Worm (Caenorhabditis elegans) whole organism, early embryonic: Measurements from ENCODE around the gene idpb-2.

ENCODE experiments used
- B0310.2 ChIP-seq: sonication (generic microtip); optimal IDR thresholded peaks from 2 replicates; lab custom pipeline; 2016; ENCODE audit warnings: mild to moderate bottlenecking, missing genetic modification characterization, missing compliant biosample characterization
- aly-1 ChIP-seq: sonication (generic microtip); optimal IDR thresholded peaks from 2 replicates; lab custom pipeline; 2016; ENCODE audit warnings: missing genetic modification characterization, missing compliant biosample characterization
- ama-1 ChIP-seq: fragments of 150-350 bp; optimal IDR thresholded peaks from 2 replicates; lab custom pipeline; 2014
- flt-1 ChIP-seq: fragments of 200-800 bp; sonication (Bioruptor generic); IDR thresholded peaks from 2 replicates; pipeline ENCODE4 v1.3.6; 2022; ENCODE audit warnings: missing genetic modification characterization, missing compliant biosample characterization
- hmbx-1 ChIP-seq: sonication (generic microtip); optimal IDR thresholded peaks from 2 replicates; lab custom pipeline; 2016; ENCODE audit warnings: mild to moderate bottlenecking, missing genetic modification characterization, missing compliant biosample characterization
- hnd-1 ChIP-seq: sonication (generic microtip); optimal IDR thresholded peaks from 2 replicates; lab custom pipeline; 2016; ENCODE audit warnings: missing genetic modification characterization, missing compliant biosample characterization
- pes-1 ChIP-seq: fragments of 200-800 bp; sonication (Bioruptor generic); IDR thresholded peaks from 2 replicates; pipeline ENCODE4 v1.3.6; 2022; ENCODE audit warnings: missing genetic modification reagents, missing genetic modification characterization, missing compliant biosample characterization
- scrt-1 ChIP-seq: fragments of 200-800 bp; sonication (Bioruptor generic); IDR thresholded peaks from 2 replicates; pipeline ENCODE4 v1.3.6; 2022; ENCODE audit warnings: missing genetic modification characterization, missing compliant biosample characterization
- tbx-37 ChIP-seq: fragments of 200-800 bp; sonication (Bioruptor generic); conservative IDR thresholded peaks from 2 replicates; pipeline ENCODE4 v1.3.6; 2022; ENCODE audit warnings: missing genetic modification reagents, missing genetic modification characterization, missing compliant biosample characterization

DNA sequence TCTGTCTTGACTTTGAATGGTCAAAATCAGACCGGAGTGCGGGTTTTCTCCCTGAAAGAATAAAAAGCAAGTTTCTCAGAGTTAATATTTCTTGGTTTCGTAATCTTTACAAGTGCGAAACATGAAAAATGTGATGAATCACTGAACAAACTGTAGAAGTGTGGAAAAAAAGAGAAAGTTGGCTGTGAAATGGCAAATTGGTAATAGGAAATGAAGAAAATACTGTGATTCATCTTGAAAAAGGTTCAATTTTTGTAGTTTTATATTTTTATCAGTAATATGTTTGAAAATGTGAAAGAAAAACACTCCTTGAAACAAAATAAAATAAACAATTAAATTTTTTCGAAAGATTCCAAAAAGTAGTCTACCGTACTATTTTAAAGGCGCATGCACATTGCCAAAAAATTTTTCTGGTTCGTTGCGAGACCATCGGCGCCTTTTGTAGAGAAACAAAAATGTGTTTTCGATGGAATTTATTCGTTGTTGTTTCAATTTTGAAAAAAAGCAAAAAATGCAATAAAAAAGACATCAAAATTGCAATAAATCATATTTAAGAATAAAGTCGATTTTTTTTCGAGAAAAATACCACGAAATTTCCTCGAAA, 22.3 kb upstream of the idpb-2 start, which contains the start of gene pld-1:
- TF ChIP-seq flt-1 (no peak), ama-1 (lab: Kevin White, UChicago) (no peak), scrt-1 (GFP tag; lab: Robert Waterston, UW) (no peak), tbx-37 (GFP tag; lab: Robert Waterston, UW) (no peak), hnd-1 (no peak), pes-1 (GFP tag; lab: Robert Waterston, UW) (no peak), aly-1 (no peak), hmbx-1 (tag; lab: Kevin White, UChicago) (no peak), B0310.2 (no peak)
